Worm (Caenorhabditis elegans) whole organism, L3 larva: Measurements from ENCODE around the gene F13H6.5.
A peak's percentile ranks its signal among the peaks of the same experiment; 100 is the strongest.

Experiments
- ceh-28 ChIP-seq: fragments of 150-350 bp; optimal IDR thresholded peaks from 2 replicates; lab custom pipeline; 2014; ENCODE audit warnings: missing biosample characterization, missing genetic modification reagents, missing genetic modification characterization
- daf-12 ChIP-seq: fragments of 150-350 bp; optimal IDR thresholded peaks from 2 replicates; lab custom pipeline; 2014; ENCODE audit warnings: missing biosample characterization, missing genetic modification reagents, missing genetic modification characterization
- elt-2 ChIP-seq: sonication (generic microtip); optimal IDR thresholded peaks from 2 replicates; lab custom pipeline; 2016; ENCODE audit warnings: missing genetic modification reagents, mild to moderate bottlenecking, missing genetic modification characterization, missing compliant biosample characterization
- lin-15B ChIP-seq: fragments of 150-350 bp; optimal IDR thresholded peaks from 2 replicates; lab custom pipeline; 2014; ENCODE audit warnings: missing biosample characterization, missing genetic modification characterization
- nhr-11 ChIP-seq: fragments of 150-350 bp; optimal IDR thresholded peaks from 2 replicates; lab custom pipeline; 2014; ENCODE audit warnings: missing biosample characterization, missing genetic modification characterization
- nhr-67 ChIP-seq: fragments of 150-350 bp; optimal IDR thresholded peaks from 2 replicates; lab custom pipeline; 2014; ENCODE audit warnings: missing biosample characterization, missing genetic modification characterization
- pha-4 ChIP-seq: fragments of 150-350 bp; optimal IDR thresholded peaks from 2 replicates; lab custom pipeline; 2014; ENCODE audit warnings: missing biosample characterization, missing genetic modification reagents, missing genetic modification characterization
- skn-1 ChIP-seq: fragments of 150-350 bp; optimal IDR thresholded peaks from 2 replicates; lab custom pipeline; 2014; ENCODE audit warnings: missing biosample characterization, missing genetic modification characterization
- snpc-4 ChIP-seq: fragments of 150-350 bp; optimal IDR thresholded peaks from 2 replicates; lab custom pipeline; 2014; ENCODE audit warnings: missing biosample characterization, missing genetic modification characterization
- tbx-2 ChIP-seq: sonication (generic microtip); optimal IDR thresholded peaks from 2 replicates; lab custom pipeline; 2016; ENCODE audit warnings: mild to moderate bottlenecking, missing genetic modification characterization, missing compliant biosample characterization

DNA sequence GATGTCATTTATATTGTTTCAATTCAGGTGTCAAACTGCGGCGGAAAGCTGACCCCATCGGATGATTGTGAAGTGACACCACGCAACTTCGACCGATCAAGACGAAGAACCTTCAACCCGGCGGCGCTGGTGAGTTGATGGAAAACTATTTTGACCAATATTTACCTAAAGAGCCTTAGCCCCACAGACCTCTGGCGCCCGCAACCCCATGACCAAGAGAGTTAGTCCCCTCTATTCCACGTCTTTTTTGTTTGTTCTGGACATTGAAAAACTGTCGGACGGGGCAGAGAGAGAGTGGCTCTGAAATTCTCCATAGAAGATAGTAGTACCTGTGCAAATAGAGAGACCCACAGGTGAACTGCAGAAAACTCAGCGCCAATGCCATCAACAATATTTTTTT is 16.0 kb downstream of the F13H6.5 start:
- TF ChIP-seq skn-1 (tag; lab: Kevin White, UChicago) (no peak), daf-12 (tag; lab: Kevin White, UChicago) (no peak), snpc-4 (no peak), lin-15B (tag; lab: Kevin White, UChicago) (no peak), nhr-67 (tag; lab: Kevin White, UChicago) (no peak), nhr-11 (tag; lab: Kevin White, UChicago) (no peak), tbx-2 (tag; lab: Kevin White, UChicago) (no peak), ceh-28 (no peak), elt-2 (tag; lab: Kevin White, UChicago) (no peak), pha-4 (tag; lab: Kevin White, UChicago) (peak; percentile 80)
